Fruit fly (Drosophila melanogaster) S2 (cell line): ENCODE results near the gene UQCR-14L.

Experiments
- CG8478 ChIP-seq: fragments of >200 bp; optimal IDR thresholded peaks from 2 replicates; lab custom pipeline; 2018
- CTCF ChIP-seq, 2 experiments: fragments of >200 bp; optimal IDR thresholded peaks; 2 replicates each; lab custom pipeline; 2018

DNA sequence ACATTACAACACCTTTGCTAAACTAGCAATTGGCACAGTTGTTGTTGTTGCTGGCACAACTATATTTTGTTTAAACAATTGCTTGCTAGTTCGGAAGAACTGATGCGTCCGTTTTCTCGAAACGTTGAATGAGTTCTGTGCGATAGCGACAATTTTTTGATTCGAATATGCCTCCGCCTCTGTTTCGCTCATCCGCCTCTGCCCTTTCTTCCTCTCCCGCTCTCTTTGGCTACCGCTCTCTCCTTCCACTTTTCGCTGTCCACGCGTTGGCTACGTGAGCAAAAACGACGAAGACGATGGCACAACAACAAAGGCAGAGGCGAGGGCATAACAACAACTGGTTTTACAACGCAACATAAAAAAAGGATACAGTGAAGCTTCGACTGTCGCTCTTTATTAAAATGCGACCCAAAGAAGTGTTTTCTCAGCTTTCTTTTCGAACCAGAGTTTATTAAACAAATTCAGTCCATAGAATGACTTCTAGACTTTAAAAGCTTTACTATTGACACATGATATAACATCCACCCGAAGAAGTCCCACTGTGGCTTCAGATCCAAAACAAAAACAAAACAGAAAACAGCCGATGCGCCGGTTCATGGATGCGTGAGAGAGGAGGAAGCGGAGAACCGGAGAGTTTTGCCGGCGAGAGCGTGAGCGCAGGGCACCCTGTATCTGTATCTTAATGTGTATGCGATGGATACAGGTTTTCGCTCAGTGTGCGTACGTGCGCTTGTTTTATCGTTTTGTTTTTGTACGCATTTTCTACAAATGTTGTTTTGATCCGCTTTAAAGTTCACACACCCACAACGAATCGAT, 32.5 kb downstream of the UQCR-14L start:
- TF ChIP-seq CG8478 (lab: Kevin White, UChicago) (no peak), CTCF (optimal IDR thresholded peaks at IDR 0.05; lab: Kevin White, UChicago) (no peak)
